Fruit fly (Drosophila melanogaster): ENCODE results near the gene CG15443.
A peak's percentile ranks its signal among the peaks of the same experiment; 100 is the strongest.

The CG15443 gene

DNA sequence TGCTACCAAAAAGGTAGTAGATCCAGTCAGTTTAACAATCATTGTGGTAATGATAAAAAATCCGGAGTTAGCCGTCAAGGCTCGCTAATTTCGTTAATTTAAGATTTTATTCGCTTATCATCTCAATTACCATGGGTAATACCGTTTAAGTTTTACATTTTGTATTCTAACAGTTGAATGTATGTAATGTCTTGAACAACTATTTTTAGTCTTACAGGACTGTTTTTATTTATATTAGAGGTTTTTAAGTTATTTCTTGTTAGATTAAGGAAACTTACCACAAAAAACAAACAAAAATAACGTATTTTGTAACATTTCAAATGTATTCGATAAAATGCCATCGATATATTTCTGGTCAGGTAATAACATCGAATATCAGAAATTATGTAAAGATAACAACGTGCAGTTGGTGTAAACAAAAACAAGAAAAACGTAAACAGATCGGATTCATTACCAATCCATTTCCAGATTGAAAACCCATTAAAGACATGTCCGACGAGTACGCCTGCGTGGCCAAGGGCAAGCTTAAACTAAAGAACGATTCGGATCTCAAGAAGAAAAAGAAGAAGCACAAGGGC, 21.1 kb downstream of the CG15443 start, which contains the start of the genes Sfp24F and CG15432:
Gene Sfp24F (minus strand): TSS at position 51 of the 578 bp plus-strand sequence.
Gene CG15432 (plus strand): TSS at position 311 of the 578 bp plus-strand sequence.
- TF ChIP-seq EcR (GFP tag; optimal IDR thresholded peaks at IDR 0.05) (no peak), CG15710 (tag; optimal IDR thresholded peaks at IDR 0.05) (no peak), CG34367 (tag; optimal IDR thresholded peaks at IDR 0.05) (no peak), Pif1A (GFP tag; optimal IDR thresholded peaks at IDR 0.05) (no peak), Snoo (tag; optimal IDR thresholded peaks at IDR 0.05) (no peak), CG4496 (GFP tag; IDR thresholded peaks at IDR 0.05) (no peak), CG10348 (GFP tag; IDR thresholded peaks at IDR 0.05) (no peak), CG32121 (GFP tag; IDR thresholded peaks at IDR 0.05) (no peak), CG17806 (tag; optimal IDR thresholded peaks at IDR 0.05) (no peak), Pif1B (GFP tag; optimal IDR thresholded peaks at IDR 0.05) (no peak), Ets98B (GFP tag; IDR thresholded peaks at IDR 0.05) (no peak), CG12605 (GFP tag; IDR thresholded peaks at IDR 0.05) (no peak), D1 (tag; optimal IDR thresholded peaks at IDR 0.05) (no peak), rn (GFP tag; IDR thresholded peaks at IDR 0.05) (no peak), fd96Ca (GFP tag; IDR thresholded peaks at IDR 0.05) (no peak), CG14655 (GFP tag; optimal IDR thresholded peaks at IDR 0.05) (no peak), CG9948 (tag; optimal IDR thresholded peaks at IDR 0.05) (no peak)

DNA sequence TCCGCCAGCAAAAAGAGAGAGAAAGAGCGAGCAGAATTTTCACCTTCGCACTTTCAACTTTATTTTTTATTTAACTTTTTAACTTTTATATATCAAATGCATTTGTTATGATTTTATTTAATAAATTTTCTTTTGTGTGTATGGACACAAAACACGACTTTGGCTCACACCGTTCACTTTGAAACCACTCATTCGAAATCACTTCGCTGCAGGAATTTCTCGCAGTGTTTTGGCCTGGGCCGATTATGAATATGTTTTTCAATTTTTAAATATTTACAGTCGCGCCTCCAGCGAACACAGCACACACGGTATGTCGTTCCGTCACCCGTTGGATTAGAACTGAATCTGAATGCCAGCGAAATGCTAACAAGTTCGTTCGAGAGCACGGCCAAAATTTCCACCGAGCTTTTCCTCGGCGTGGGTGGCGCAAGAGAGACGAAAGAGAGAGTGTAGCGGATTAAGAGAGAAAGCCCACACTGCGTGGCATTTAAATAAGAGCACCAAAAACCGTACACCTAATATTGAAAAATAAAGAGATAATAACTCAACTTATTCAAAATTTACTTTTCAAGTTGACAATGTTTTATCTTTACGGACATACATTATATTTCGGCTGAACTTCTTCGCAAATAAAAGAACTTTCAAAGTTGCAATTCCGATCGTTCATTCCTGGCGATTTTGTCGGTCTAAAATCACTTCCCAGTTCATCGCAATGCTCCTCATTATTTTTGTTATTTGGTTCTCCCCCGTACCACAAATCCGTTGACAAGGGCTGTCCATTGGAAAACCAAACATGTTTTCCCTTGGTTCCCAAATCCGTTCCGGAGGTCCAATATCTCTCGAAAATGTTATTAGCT, 22.1 kb downstream of the CG15443 start, which contains the start of gene CG15431:
Gene CG15431 (minus strand): TSS at position 402 of the 857 bp plus-strand sequence.
- TF ChIP-seq Pif1B (GFP tag; optimal IDR thresholded peaks at IDR 0.05) (no peak), CG9948 (tag; optimal IDR thresholded peaks at IDR 0.05) (no peak), CG34367 (tag; optimal IDR thresholded peaks at IDR 0.05) (no peak), CG8301 (tag; optimal IDR thresholded peaks at IDR 0.05) (no peak), fd96Ca (GFP tag; IDR thresholded peaks at IDR 0.05) (peak; percentile 67; the same call in 2 of the 3 replicates), Ets98B (GFP tag; IDR thresholded peaks at IDR 0.05) (peak; percentile 41), CG13204 (GFP tag; optimal IDR thresholded peaks at IDR 0.05) (no peak), EcR (GFP tag; optimal IDR thresholded peaks at IDR 0.05) (no peak), CG8159 (tag; optimal IDR thresholded peaks at IDR 0.05) (peak; percentile 35), CG4496 (GFP tag; IDR thresholded peaks at IDR 0.05) (peak; percentile 63; the same call in 1 of the 3 replicates), CG32121 (GFP tag; IDR thresholded peaks at IDR 0.05) (peak; percentile 15; the same call in 1 of the 2 replicates), rn (GFP tag; IDR thresholded peaks at IDR 0.05) (no peak), CG14655 (GFP tag; optimal IDR thresholded peaks at IDR 0.05) (no peak), CG10348 (GFP tag; IDR thresholded peaks at IDR 0.05) (no peak), CG15710 (tag; optimal IDR thresholded peaks at IDR 0.05) (no peak), CG12605 (GFP tag; IDR thresholded peaks at IDR 0.05) (no peak), Snoo (tag; optimal IDR thresholded peaks at IDR 0.05) (no peak), CG17806 (tag; optimal IDR thresholded peaks at IDR 0.05) (no peak), Pif1A (GFP tag; optimal IDR thresholded peaks at IDR 0.05) (no peak), D1 (tag; optimal IDR thresholded peaks at IDR 0.05) (no peak), gl (tag; optimal IDR thresholded peaks at IDR 0.05) (no peak)

- no peak for TF ChIP-seq gl (tag; optimal IDR thresholded peaks at IDR 0.05)
Measured at dm6 chr2L:4437487-4437886, 25.8 kb downstream of the CG15443 start, which contains the start of gene CG43056. CG43056 (plus strand) TSS chr2L:4437787.

DNA sequence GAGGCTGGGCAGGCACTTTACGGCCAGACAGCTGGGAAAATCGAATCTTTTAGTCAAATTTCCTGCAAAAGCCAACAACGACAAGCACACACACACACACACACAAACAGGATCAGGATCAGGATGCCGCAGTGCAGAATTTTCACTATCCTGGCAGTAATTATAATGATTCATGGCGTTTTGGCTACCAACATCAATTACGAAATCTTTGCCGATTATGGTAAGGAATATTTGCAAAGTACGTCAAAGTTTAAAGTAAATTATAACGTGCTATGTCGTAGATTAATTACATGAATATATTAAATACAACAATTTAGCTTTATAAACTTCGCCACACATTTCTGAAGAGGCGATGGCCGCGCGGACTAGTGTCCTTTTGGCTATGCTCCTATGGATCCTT, 29.6 kb downstream of the CG15443 start, which contains the start of the genes CG34177 and CG34178:
Gene CG34177 (plus strand): TSS at position 301 of the 400 bp plus-strand sequence.
Gene CG34178 (plus strand): TSS at position 301 of the 400 bp plus-strand sequence.
- TF ChIP-seq Pif1B (GFP tag; optimal IDR thresholded peaks at IDR 0.05) (no peak), Snoo (tag; optimal IDR thresholded peaks at IDR 0.05) (no peak), CG8159 (tag; optimal IDR thresholded peaks at IDR 0.05) (no peak), CG32121 (GFP tag; IDR thresholded peaks at IDR 0.05) (no peak), CG9948 (tag; optimal IDR thresholded peaks at IDR 0.05) (no peak), gl (tag; optimal IDR thresholded peaks at IDR 0.05) (no peak), CG10348 (GFP tag; IDR thresholded peaks at IDR 0.05) (no peak), CG34367 (tag; optimal IDR thresholded peaks at IDR 0.05) (no peak)

DNA sequence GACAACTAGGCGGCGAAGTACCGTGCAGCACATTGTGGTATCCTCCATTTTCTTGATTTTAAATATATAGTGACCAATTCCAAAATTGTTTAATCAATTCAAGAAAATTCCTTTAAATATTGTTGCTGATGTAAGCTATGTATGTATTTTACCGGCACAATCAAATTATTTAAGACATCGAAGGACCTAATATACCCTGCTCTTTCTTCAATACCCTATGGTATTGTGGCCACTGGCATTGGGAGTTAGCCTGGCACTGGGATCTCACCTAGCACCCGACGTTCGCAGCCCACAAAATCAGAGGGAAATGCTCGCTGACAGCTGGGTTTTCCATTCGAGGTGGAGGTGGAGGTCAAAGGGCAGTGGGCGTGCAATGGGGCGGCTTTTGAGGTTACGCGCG, 41.1 kb downstream of the CG15443 start:
- TF ChIP-seq CG13204 (GFP tag; optimal IDR thresholded peaks at IDR 0.05) (no peak), D1 (tag; optimal IDR thresholded peaks at IDR 0.05) (no peak), Pif1A (GFP tag; optimal IDR thresholded peaks at IDR 0.05) (no peak), CG15710 (tag; optimal IDR thresholded peaks at IDR 0.05) (no peak)

- TF ChIP-seq CG4496 (GFP tag; IDR thresholded peaks at IDR 0.05) (0 out of 3 replicates have a peak, but pooled peaks have one; percentile 9), CG9948 (tag; optimal IDR thresholded peaks at IDR 0.05) (no peak)
Measured at dm6 chr2L:4418819-4419218, 44.4 kb downstream of the CG15443 start.

Measured in whole organism, pupa.